Fruit fly (Drosophila melanogaster) Kc167 (cell line): Measurements from ENCODE around the gene olf413.

ENCODE experiments used
- Myc ChIP-seq: fragments of >200 bp; optimal IDR thresholded peaks from 2 replicates; lab custom pipeline; 2017; ENCODE audit warnings: missing external identifiers
- Sin3A ChIP-seq: fragments of >200 bp; optimal IDR thresholded peaks from 2 replicates; lab custom pipeline; 2018; ENCODE audit warnings: missing external identifiers
- h ChIP-seq: fragments of >200 bp; optimal IDR thresholded peaks from 3 replicates; lab custom pipeline; 2018; ENCODE audit warnings: missing external identifiers
- psq ChIP-seq: fragments of >200 bp; optimal IDR thresholded peaks from 2 replicates; lab custom pipeline; 2017; ENCODE audit warnings: missing external identifiers
- ttk ChIP-seq: sonication (Bioruptor generic); optimal IDR thresholded peaks from 2 replicates; lab custom pipeline; 2017; ENCODE audit warnings: missing external identifiers

DNA sequence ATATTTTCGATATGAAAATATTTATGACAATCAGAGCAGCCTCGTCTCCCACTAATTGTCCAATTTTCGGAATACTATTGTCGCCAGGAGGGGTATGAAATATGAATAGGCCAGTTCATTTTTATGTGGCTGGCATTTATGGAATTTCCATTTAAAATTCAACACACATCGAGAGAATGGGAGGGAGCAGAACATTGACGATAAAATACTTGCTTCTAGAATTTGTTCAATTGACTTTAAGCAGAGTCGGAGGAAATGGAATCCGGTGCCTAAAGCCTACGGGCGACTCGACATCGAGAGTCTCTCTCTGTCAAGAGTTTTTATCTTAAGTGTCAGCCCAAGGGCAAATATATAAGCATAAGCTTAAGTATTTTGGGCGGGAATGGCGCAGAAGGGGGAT is 50.5 kb downstream of the olf413 start:
- TF ChIP-seq psq (lab: Kevin White, UChicago) (no peak), Myc (lab: Kevin White, UChicago) (no peak), h (lab: Kevin White, UChicago) (no peak), ttk (no peak), Sin3A (lab: Kevin White, UChicago) (no peak)
